Worm (Caenorhabditis elegans) whole organism, L1 larva: ENCODE measurements around the gene F55C12.4.

ENCODE experiments used
- C04F5.9 ChIP-seq: sonication (generic microtip); optimal IDR thresholded peaks from 2 replicates; lab custom pipeline; 2016; ENCODE audit warnings: missing genetic modification characterization, missing compliant biosample characterization
- C16A3.4 ChIP-seq: fragments of 150-350 bp; optimal IDR thresholded peaks from 2 replicates; lab custom pipeline; 2014; ENCODE audit warnings: missing biosample characterization, missing genetic modification characterization
- Y116A8C.19 ChIP-seq: sonication (generic microtip); optimal IDR thresholded peaks from 2 replicates; lab custom pipeline; 2016; ENCODE audit warnings: missing compliant biosample characterization, missing genetic modification characterization, borderline replicate concordance
- blmp-1 ChIP-seq: fragments of 150-350 bp; optimal IDR thresholded peaks from 2 replicates; lab custom pipeline; 2014; ENCODE audit warnings: missing biosample characterization, missing genetic modification characterization
- ceh-82 ChIP-seq, 3 experiments: fragments of 150-350 bp in 1 of 3; sonication (generic microtip) in 2 of 3; optimal IDR thresholded peaks; 2 replicates each; lab custom pipeline; 2014 to 2017; ENCODE audit warnings: missing biosample characterization in 3 of 3, missing genetic modification characterization in 3 of 3
- ceh-90 ChIP-seq: sonication (generic microtip); optimal IDR thresholded peaks from 2 replicates; lab custom pipeline; 2016; ENCODE audit warnings: missing genetic modification characterization, missing compliant biosample characterization
- dpl-1 ChIP-seq, 3 experiments: fragments of 150-350 bp in 2 of 3; sonication (generic microtip) in 1 of 3; optimal IDR thresholded peaks; 2 replicates each; lab custom pipeline; 2014 to 2017; ENCODE audit warnings: missing biosample characterization in 3 of 3, missing genetic modification characterization in 3 of 3, missing genetic modification reagents in 3 of 3
- dsc-1 ChIP-seq: sonication (generic microtip); optimal IDR thresholded peaks from 2 replicates; lab custom pipeline; 2016; ENCODE audit warnings: mild to moderate bottlenecking, missing genetic modification characterization, missing compliant biosample characterization
- efl-1 ChIP-seq, 4 experiments: fragments of 150-350 bp; optimal IDR thresholded peaks in 3 of 4; peaks in 1 of 4; 1 replicate in 1 of 4; 2 replicates in 3 of 4; lab custom pipeline; 2014; ENCODE audit warnings: missing biosample characterization in 2 of 4, missing genetic modification characterization in 2 of 4, missing genetic modification reagents in 2 of 4
- efl-3 ChIP-seq: fragments of 200-800 bp; sonication (Bioruptor generic); optimal IDR thresholded peaks from 2 replicates; lab custom pipeline; 2018; ENCODE audit warnings: mild to moderate bottlenecking, missing genetic modification characterization, missing compliant biosample characterization
- egl-13 ChIP-seq: sonication (generic microtip); optimal IDR thresholded peaks from 2 replicates; lab custom pipeline; 2016; ENCODE audit warnings: missing genotype, missing genetic modification reagents, missing genetic modification characterization, missing compliant biosample characterization
- egl-27 ChIP-seq, 2 experiments: fragments of 150-350 bp in 1 of 2; sonication (generic microtip); optimal IDR thresholded peaks; 3 replicates each; lab custom pipeline; 2017 to 2018; ENCODE audit warnings: missing biosample characterization in 2 of 2, missing genetic modification characterization in 2 of 2, missing genetic modification reagents in 2 of 2
- elt-2 ChIP-seq: sonication (generic microtip); optimal IDR thresholded peaks from 2 replicates; lab custom pipeline; 2016; ENCODE audit warnings: missing genetic modification characterization, mild to moderate bottlenecking, inconsistent platforms, missing compliant biosample characterization, missing genetic modification reagents
- elt-3 ChIP-seq, 6 experiments: fragments of 150-350 bp in 1 of 6; sonication (generic microtip); optimal IDR thresholded peaks; 2 replicates each; lab custom pipeline; 2017 to 2018; ENCODE audit warnings: missing biosample characterization in 6 of 6, missing genetic modification characterization in 6 of 6, inconsistent platforms in 1 of 6
- ets-5 ChIP-seq: fragments of 200-800 bp; sonication (Bioruptor generic); IDR thresholded peaks from 2 replicates; pipeline ENCODE4 v1.3.6; 2022; ENCODE audit warnings: missing genetic modification characterization, missing compliant biosample characterization
- fkh-10 ChIP-seq: sonication (generic microtip); optimal IDR thresholded peaks from 2 replicates; lab custom pipeline; 2017; ENCODE audit warnings: missing biosample characterization, missing genetic modification reagents, missing genetic modification characterization
- grh-1 ChIP-seq: fragments of 200-800 bp; sonication (Bioruptor generic); IDR thresholded peaks from 2 replicates; pipeline ENCODE4 v1.3.6; 2022; ENCODE audit warnings: missing genetic modification reagents, missing genetic modification characterization, missing compliant biosample characterization
- hlh-4 ChIP-seq: sonication (generic microtip); optimal IDR thresholded peaks from 2 replicates; lab custom pipeline; 2016; ENCODE audit warnings: mild to moderate bottlenecking, missing genetic modification characterization, missing compliant biosample characterization
- irx-1 ChIP-seq: sonication (generic microtip); optimal IDR thresholded peaks from 2 replicates; lab custom pipeline; 2016; ENCODE audit warnings: missing genetic modification characterization, missing compliant biosample characterization
- jun-1 ChIP-seq: fragments of 150-350 bp; optimal IDR thresholded peaks from 2 replicates; lab custom pipeline; 2014; ENCODE audit warnings: missing biosample characterization, missing genetic modification reagents, missing genetic modification characterization
- lin-13 ChIP-seq: fragments of 150-350 bp; optimal IDR thresholded peaks from 2 replicates; lab custom pipeline; 2014; ENCODE audit warnings: missing biosample characterization, missing genetic modification reagents, missing genetic modification characterization
- lin-14 ChIP-seq: fragments of 200-800 bp; sonication (Bioruptor generic); optimal IDR thresholded peaks from 2 replicates; lab custom pipeline; 2018; ENCODE audit warnings: mild to moderate bottlenecking, missing genetic modification characterization, moderate library complexity, missing compliant biosample characterization
- lin-15B ChIP-seq: fragments of 150-350 bp; sonication (generic microtip); optimal IDR thresholded peaks from 3 replicates; lab custom pipeline; 2014; ENCODE audit warnings: missing biosample characterization, missing genetic modification characterization
- lin-35 ChIP-seq, 2 experiments: fragments of 150-350 bp; optimal IDR thresholded peaks; 2 replicates each; lab custom pipeline; 2014; ENCODE audit warnings: missing biosample characterization in 2 of 2, missing genetic modification characterization in 2 of 2, missing genetic modification reagents in 2 of 2
- lin-39 ChIP-seq: fragments of 150-350 bp; optimal IDR thresholded peaks from 2 replicates; lab custom pipeline; 2014; ENCODE audit warnings: missing biosample characterization, missing genetic modification reagents, missing genetic modification characterization
- lir-3 ChIP-seq: sonication (generic microtip); optimal IDR thresholded peaks from 2 replicates; lab custom pipeline; 2016; ENCODE audit warnings: mild to moderate bottlenecking, missing genetic modification characterization, moderate library complexity, missing compliant biosample characterization; ENCODE audit not compliant: poor library complexity
- lsy-2 ChIP-seq, 2 experiments: fragments of 150-350 bp; optimal IDR thresholded peaks; 2 replicates each; lab custom pipeline; 2014; ENCODE audit warnings: missing biosample characterization in 2 of 2, missing genetic modification characterization in 2 of 2
- mef-2 ChIP-seq: fragments of 150-350 bp; optimal IDR thresholded peaks from 2 replicates; lab custom pipeline; 2014; ENCODE audit warnings: missing biosample characterization, missing genetic modification characterization
- nhr-237 ChIP-seq: fragments of 150-350 bp; optimal IDR thresholded peaks from 2 replicates; lab custom pipeline; 2014; ENCODE audit warnings: missing biosample characterization, missing genetic modification characterization
- nhr-47 ChIP-seq: sonication (generic microtip); optimal IDR thresholded peaks from 2 replicates; lab custom pipeline; 2016; ENCODE audit warnings: mild to moderate bottlenecking, missing genetic modification characterization, moderate library complexity, missing compliant biosample characterization
- nhr-71 ChIP-seq: sonication (generic microtip); optimal IDR thresholded peaks from 2 replicates; lab custom pipeline; 2016; ENCODE audit warnings: mild to moderate bottlenecking, missing genetic modification characterization, moderate library complexity, missing compliant biosample characterization
- nhr-76 ChIP-seq: sonication (generic microtip); optimal IDR thresholded peaks from 2 replicates; lab custom pipeline; 2017; ENCODE audit warnings: missing biosample characterization, missing genetic modification characterization
- nhr-84 ChIP-seq: sonication (generic microtip); optimal IDR thresholded peaks from 2 replicates; lab custom pipeline; 2017; ENCODE audit warnings: missing biosample characterization, missing genetic modification characterization
- nhr-85 ChIP-seq: sonication (generic microtip); peaks from one replicate; lab custom pipeline; 2016; ENCODE audit warnings: missing genetic modification characterization, inconsistent platforms, missing compliant biosample characterization
- nhr-90 ChIP-seq: sonication (generic microtip); optimal IDR thresholded peaks from 2 replicates; lab custom pipeline; 2016; ENCODE audit warnings: mild to moderate bottlenecking, missing genetic modification characterization, missing compliant biosample characterization; ENCODE audit not compliant: poor library complexity
- rnt-1 ChIP-seq: sonication (generic microtip); optimal IDR thresholded peaks from 2 replicates; lab custom pipeline; 2016; ENCODE audit warnings: mild to moderate bottlenecking, missing genetic modification characterization, moderate library complexity, missing compliant biosample characterization
- sox-4 ChIP-seq: sonication (generic microtip); optimal IDR thresholded peaks from 2 replicates; lab custom pipeline; 2016; ENCODE audit warnings: missing genetic modification characterization, missing compliant biosample characterization
- sptf-1 ChIP-seq: fragments of 150-350 bp; optimal IDR thresholded peaks from 2 replicates; lab custom pipeline; 2014; ENCODE audit warnings: missing biosample characterization, missing genetic modification characterization
- swsn-7 ChIP-seq: sonication (generic microtip); optimal IDR thresholded peaks from 2 replicates; lab custom pipeline; 2016; ENCODE audit warnings: missing genetic modification characterization, missing compliant biosample characterization
- tbx-2 ChIP-seq: sonication (generic microtip); optimal IDR thresholded peaks from 2 replicates; lab custom pipeline; 2016; ENCODE audit warnings: missing genetic modification characterization, missing compliant biosample characterization
- unc-62 ChIP-seq: fragments of 150-350 bp; optimal IDR thresholded peaks from 2 replicates; lab custom pipeline; 2014; ENCODE audit warnings: missing biosample characterization, missing genetic modification reagents, missing genetic modification characterization
- vab-15 ChIP-seq: sonication (generic microtip); optimal IDR thresholded peaks from 2 replicates; lab custom pipeline; 2017; ENCODE audit warnings: missing genotype, mild to moderate bottlenecking, missing genetic modification characterization, missing compliant biosample characterization
- xbp-1 ChIP-seq: sonication (generic microtip); optimal IDR thresholded peaks from 2 replicates; lab custom pipeline; 2016; ENCODE audit warnings: missing genetic modification characterization, missing compliant biosample characterization
- zip-4 ChIP-seq: fragments of 200-800 bp; sonication (Bioruptor generic); optimal IDR thresholded peaks from 2 replicates; lab custom pipeline; 2018; ENCODE audit warnings: mild to moderate bottlenecking, missing genetic modification characterization, moderate library complexity, missing compliant biosample characterization
- ztf-11 ChIP-seq, 2 experiments: sonication (generic microtip); optimal IDR thresholded peaks; 2 replicates each; lab custom pipeline; 2016 to 2017; ENCODE audit warnings: missing genetic modification characterization in 2 of 2, missing biosample characterization in 1 of 2, missing compliant biosample characterization in 1 of 2
- ztf-4 ChIP-seq: fragments of 150-350 bp; optimal IDR thresholded peaks from 2 replicates; lab custom pipeline; 2014; ENCODE audit warnings: missing biosample characterization, missing genetic modification characterization

F55C12.4 gene

DNA sequence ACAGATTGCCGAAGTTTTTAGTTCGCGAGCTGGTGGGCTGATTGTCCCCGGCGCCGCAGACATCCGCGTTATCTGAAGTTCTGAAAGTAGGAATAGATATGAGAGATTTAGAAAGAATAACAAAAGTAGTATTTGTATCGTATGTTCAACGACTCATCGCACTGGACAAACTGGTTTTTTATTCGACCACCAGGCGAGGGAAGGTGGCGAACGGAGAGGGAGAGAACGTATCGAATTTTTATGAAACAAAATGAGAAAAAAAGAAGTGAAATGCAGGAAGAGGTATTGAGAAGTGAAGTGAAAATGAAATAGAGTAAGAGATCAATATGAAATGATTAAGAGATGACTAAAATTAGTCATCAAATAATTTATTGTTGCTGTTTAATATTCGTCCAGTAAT is 30.9 kb downstream of the F55C12.4 start, which contains the start of gene tbc-2:
tbc-2 (minus strand) TSS at position 80 of the 400 bp plus-strand sequence.
- TF ChIP-seq nhr-237 (tag; lab: Kevin White, UChicago) (no peak), elt-3 (tag; optimal IDR thresholded peaks at IDR 0.05; lab: Kevin White, UChicago) (peak in 1 of 6 experiments; percentile 36), blmp-1 (tag; lab: Kevin White, UChicago) (peak; percentile 74), grh-1 (peak; percentile 30; the same call in 1 of the 2 replicates), hlh-4 (tag; lab: Kevin White, UChicago) (no peak), lin-14 (GFP tag; lab: Kevin White, UChicago) (peak; percentile 51)

DNA sequence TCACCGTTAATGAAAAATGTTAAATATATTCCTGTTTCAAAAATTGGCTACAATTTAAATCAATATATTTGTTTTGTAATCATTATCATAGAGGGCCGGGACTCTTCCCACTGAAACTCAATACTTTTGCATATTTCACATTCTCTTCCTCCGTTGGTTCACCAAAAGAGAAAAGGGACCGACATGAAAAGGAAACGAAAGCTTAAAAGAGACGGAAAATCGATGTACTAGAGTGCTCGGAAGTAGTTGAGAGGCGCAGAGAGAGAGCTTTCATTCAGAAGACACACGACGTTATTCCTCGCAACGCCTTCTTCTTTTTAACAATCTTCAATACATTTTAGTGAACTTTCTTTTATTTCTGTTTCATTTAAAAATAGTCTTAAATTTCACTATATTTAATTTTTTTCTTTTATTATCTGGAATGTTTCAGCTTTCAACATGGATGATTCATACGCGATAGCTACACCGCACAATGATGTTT is 37.9 kb downstream of the F55C12.4 start, which contains the start of gene ehs-1:
ehs-1 (plus strand) TSS at position 431 of the 481 bp plus-strand sequence.
- peak; percentile 29 for TF ChIP-seq fkh-10 (GFP tag; lab: Kevin White, UChicago)
- TF ChIP-seq vab-15 (tag; lab: Kevin White, UChicago), result no peak
- TF ChIP-seq ztf-4 (tag; lab: Kevin White, UChicago), result no peak
- TF ChIP-seq zip-4, result no peak
- TF ChIP-seq lin-14 (GFP tag; lab: Kevin White, UChicago), result peak; percentile 71
- peak in 2 of 3 experiments; percentile 21 to 49 for TF ChIP-seq ceh-82 (tag; optimal IDR thresholded peaks at IDR 0.05; lab: Kevin White, UChicago)

DNA sequence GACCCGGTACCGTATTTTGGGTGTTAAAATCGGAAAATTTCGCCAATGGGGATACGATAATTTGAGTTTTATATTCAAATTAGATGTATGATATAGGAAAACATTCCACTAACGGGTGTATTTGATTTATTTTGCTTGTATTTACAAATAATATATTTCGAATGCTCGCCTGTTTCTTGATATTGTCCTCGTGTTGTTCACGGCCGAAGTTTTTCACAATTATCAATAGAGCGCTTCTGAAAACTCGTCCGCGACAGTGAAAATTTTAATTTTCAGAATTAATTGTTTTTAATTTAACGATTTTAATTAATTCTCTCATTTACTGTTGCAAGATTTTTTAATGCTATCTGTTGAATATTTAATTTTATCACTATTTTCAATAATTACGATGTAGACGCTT is 38.6 kb downstream of the F55C12.4 start:
- TF ChIP-seq lin-15B (tag; lab: Kevin White, UChicago), result no peak
- peak; percentile 12 for TF ChIP-seq lin-13 (GFP tag; lab: Kevin White, UChicago)
- TF ChIP-seq C04F5.9 (tag; lab: Kevin White, UChicago), result peak; percentile 27
- no peak for TF ChIP-seq egl-27 (tag; optimal IDR thresholded peaks at IDR 0.05; lab: Kevin White, UChicago)
- no peak for TF ChIP-seq ets-5 (GFP tag; lab: Robert Waterston, UW)
- peak; percentile 15 for TF ChIP-seq C16A3.4
- no peak for TF ChIP-seq nhr-47 (tag; lab: Kevin White, UChicago)
- no peak for TF ChIP-seq fkh-10 (GFP tag; lab: Kevin White, UChicago)
- peak in 1 of 2 experiments; percentile 40 for TF ChIP-seq lsy-2 (tag; optimal IDR thresholded peaks at IDR 0.05; lab: Kevin White, UChicago)
- no peak for TF ChIP-seq Y116A8C.19 (tag; lab: Kevin White, UChicago)
- TF ChIP-seq lin-14 (GFP tag; lab: Kevin White, UChicago), result peak; percentile 65
- peak; percentile 82 for TF ChIP-seq rnt-1 (tag; lab: Kevin White, UChicago)
- peak; percentile 42 for TF ChIP-seq irx-1
- peak; percentile 67 for TF ChIP-seq nhr-71
- TF ChIP-seq swsn-7 (tag; lab: Kevin White, UChicago), result peak; percentile 32
- peak; percentile 79 for TF ChIP-seq nhr-85 (tag; lab: Kevin White, UChicago)
- TF ChIP-seq lin-39 (tag; lab: Kevin White, UChicago), result no peak
- no peak for TF ChIP-seq mef-2 (tag; lab: Kevin White, UChicago)
- TF ChIP-seq unc-62 (GFP tag; lab: Kevin White, UChicago), result no peak
- TF ChIP-seq xbp-1 (tag; lab: Kevin White, UChicago), result peak; percentile 41
- TF ChIP-seq elt-3 (tag; optimal IDR thresholded peaks at IDR 0.05; lab: Kevin White, UChicago), result no peak
- no peak for TF ChIP-seq jun-1 (tag; lab: Kevin White, UChicago)
- TF ChIP-seq sox-4 (tag; lab: Kevin White, UChicago), result peak; percentile 35
- peak in 1 of 2 experiments; percentile 60 for TF ChIP-seq ztf-11 (tag; optimal IDR thresholded peaks at IDR 0.05; lab: Kevin White, UChicago)
- TF ChIP-seq dsc-1 (tag; lab: Kevin White, UChicago), result peak; percentile 47
- no peak for TF ChIP-seq nhr-76 (tag; lab: Kevin White, UChicago)
- TF ChIP-seq efl-3 (GFP tag; lab: Kevin White, UChicago), result no peak
- peak; percentile 9 to 69 for TF ChIP-seq lin-35 (GFP tag; optimal IDR thresholded peaks at IDR 0.05; lab: Kevin White, UChicago)
- TF ChIP-seq efl-1 (optimal IDR thresholded peaks at IDR 0.05; lab: Kevin White, UChicago), result peak; percentile 76 to 77
- peak; percentile 69 to 96 for TF ChIP-seq efl-1 (GFP tag; optimal IDR thresholded peaks at IDR 0.05 in 1 of 2; lab: Kevin White, UChicago)
- TF ChIP-seq tbx-2, result peak; percentile 59
- peak; percentile 57 for TF ChIP-seq nhr-90 (tag; lab: Kevin White, UChicago)
- TF ChIP-seq ceh-90 (tag; lab: Kevin White, UChicago), result peak; percentile 74
- peak; percentile 77 for TF ChIP-seq lir-3
- TF ChIP-seq dpl-1 (GFP tag; optimal IDR thresholded peaks at IDR 0.05; lab: Kevin White, UChicago), result peak; percentile 32 to 73 (median 71)
- TF ChIP-seq egl-13 (tag; lab: Kevin White, UChicago), result peak; percentile 38
- peak; percentile 28 for TF ChIP-seq elt-2 (tag; lab: Kevin White, UChicago)
- no peak for TF ChIP-seq nhr-84 (tag; lab: Kevin White, UChicago)
- TF ChIP-seq sptf-1 (tag; lab: Kevin White, UChicago), result no peak
